Worm (Caenorhabditis elegans): ENCODE results near the gene C55A6.1.

DNA sequence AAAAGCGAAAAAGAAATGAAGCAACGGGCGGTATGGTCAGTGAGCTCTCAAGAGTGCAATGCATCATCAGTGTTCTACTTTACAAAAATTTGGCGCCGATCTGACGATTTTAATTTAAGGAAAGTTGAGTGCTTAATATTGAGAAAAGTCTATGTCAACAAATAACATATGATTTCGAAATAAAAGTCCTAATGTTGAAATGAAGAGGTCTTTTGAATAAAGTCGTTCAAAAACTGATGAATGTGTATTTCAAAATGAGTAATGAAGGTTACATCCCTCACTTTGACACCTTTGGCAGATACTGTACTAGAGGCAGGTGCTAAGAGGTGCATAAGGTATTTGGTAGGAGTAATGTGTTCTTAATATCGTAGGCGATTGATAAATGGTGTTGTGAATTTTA lies 7.3 kb downstream of the C55A6.1 start:
- no peak for TF ChIP-seq ama-1 (optimal IDR thresholded peaks at IDR 0.05)
- TF ChIP-seq scrt-1 (GFP tag; IDR thresholded peaks at IDR 0.05) = no peak
